Worm (Caenorhabditis elegans): ENCODE results near the gene Y25C1A.6.

Y25C1A.6 gene

DNA sequence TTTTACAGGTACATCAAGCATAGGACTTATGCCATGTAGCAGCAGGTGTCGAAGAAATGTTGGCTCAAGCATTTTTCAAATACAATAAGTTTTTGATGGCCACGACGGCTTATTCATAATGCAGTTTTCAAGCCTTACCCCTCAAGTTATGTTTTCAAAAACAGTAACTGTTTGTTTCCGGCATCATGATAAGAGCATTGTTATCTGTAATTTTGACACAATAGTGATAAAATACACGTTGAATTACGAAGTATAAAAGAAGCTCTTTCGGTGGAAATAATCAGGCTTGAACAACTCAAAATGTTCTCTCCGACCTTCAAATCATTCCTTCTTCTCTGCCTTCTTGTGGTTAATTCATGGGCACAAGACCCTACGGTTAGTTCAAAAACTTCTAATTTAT, 41.1 kb downstream of the Y25C1A.6 start, which contains the start of gene clec-121:
Gene clec-121, plus strand, starts transcription at position 301 of the 400 bp plus-strand sequence.
- TF ChIP-seq nhr-28 (tag; optimal IDR thresholded peaks at IDR 0.05) (no peak), snpc-4 (tag; optimal IDR thresholded peaks at IDR 0.05) (no peak), ctbp-1 (GFP tag; IDR thresholded peaks at IDR 0.05) (no peak), nhr-10 (tag; optimal IDR thresholded peaks at IDR 0.05) (no peak), aly-2 (tag; optimal IDR thresholded peaks at IDR 0.05) (no peak), mes-2 (tag; optimal IDR thresholded peaks at IDR 0.05; ENCODE audit: poor library complexity, severe bottlenecking) (no peak), ZK337.2 (GFP tag; IDR thresholded peaks at IDR 0.05) (no peak), arid-1 (GFP tag; conservative IDR thresholded peaks at IDR 0.05) (no peak), set-16 (GFP tag; IDR thresholded peaks at IDR 0.05) (no peak), ztf-11 (tag; optimal IDR thresholded peaks at IDR 0.05) (no peak), lin-15B (tag; optimal IDR thresholded peaks at IDR 0.05) (no peak), zfp-3 (GFP tag; conservative IDR thresholded peaks at IDR 0.05) (no peak), mep-1 (tag; optimal IDR thresholded peaks at IDR 0.05) (no peak), spr-3 (GFP tag; optimal IDR thresholded peaks at IDR 0.05) (no peak), nhr-11 (tag; optimal IDR thresholded peaks at IDR 0.05) (no peak), cey-2 (tag; optimal IDR thresholded peaks at IDR 0.05; ENCODE audit: borderline replicate concordance, insufficient read depth) (no peak), Y48G9A.11 (GFP tag; IDR thresholded peaks at IDR 0.05) (no peak), F26F4.8 (GFP tag; conservative IDR thresholded peaks at IDR 0.05) (no peak), T26A8.4 (GFP tag; IDR thresholded peaks at IDR 0.05) (no peak)

DNA sequence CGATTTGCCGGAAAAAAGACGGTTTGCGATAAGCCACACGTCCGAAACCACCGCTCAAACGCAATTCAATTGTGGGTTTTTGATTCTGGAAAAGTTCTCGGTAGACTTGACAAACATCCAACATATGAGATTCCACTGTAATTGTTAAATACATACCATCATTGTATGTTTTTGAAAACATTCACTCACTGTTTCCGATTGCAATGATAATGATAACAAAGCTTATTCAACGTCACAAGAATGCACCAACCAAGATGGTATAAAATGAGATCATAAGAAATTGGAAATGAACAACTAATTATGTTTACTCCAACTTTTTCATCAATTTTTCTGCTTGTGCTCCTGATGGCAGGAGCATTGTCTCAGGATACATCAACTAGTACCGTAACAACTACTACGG, 44.9 kb downstream of the Y25C1A.6 start, which contains the start of gene clec-122:
Gene clec-122, plus strand, starts transcription at position 301 of the 400 bp plus-strand sequence.
- TF ChIP-seq jun-1 (tag; optimal IDR thresholded peaks at IDR 0.05), result no peak
- TF ChIP-seq fos-1 (tag; optimal IDR thresholded peaks at IDR 0.05), result no peak
- TF ChIP-seq egl-27 (tag; optimal IDR thresholded peaks at IDR 0.05), result no peak
- TF ChIP-seq F44E2.7 (GFP tag; IDR thresholded peaks at IDR 0.05), result no peak
- no peak for TF ChIP-seq nhr-42 (GFP tag; IDR thresholded peaks at IDR 0.05)
- TF ChIP-seq zag-1 (tag; optimal IDR thresholded peaks at IDR 0.05), result no peak
- TF ChIP-seq ZK546.5 (tag; optimal IDR thresholded peaks at IDR 0.05), result no peak
- TF ChIP-seq lin-15B (tag; optimal IDR thresholded peaks at IDR 0.05), result no peak
- no peak for TF ChIP-seq saeg-2 (GFP tag; IDR thresholded peaks at IDR 0.05)
- TF ChIP-seq nhr-28 (tag; optimal IDR thresholded peaks at IDR 0.05), result no peak
- no peak for TF ChIP-seq T26A8.4 (GFP tag; IDR thresholded peaks at IDR 0.05)
- no peak for TF ChIP-seq mxl-3 (GFP tag; optimal IDR thresholded peaks at IDR 0.05)
- TF ChIP-seq nhr-76 (tag; optimal IDR thresholded peaks at IDR 0.05), result no peak
- no peak for TF ChIP-seq unc-130 (GFP tag; optimal IDR thresholded peaks at IDR 0.05)
- no peak for TF ChIP-seq tag-97 (GFP tag; IDR thresholded peaks at IDR 0.05)
- TF ChIP-seq madf-9 (GFP tag; conservative IDR thresholded peaks at IDR 0.05), result no peak
- TF ChIP-seq dmd-9 (GFP tag; IDR thresholded peaks at IDR 0.05), result no peak
- TF ChIP-seq dmd-6 (GFP tag; IDR thresholded peaks at IDR 0.05), result no peak
- TF ChIP-seq ceh-44 (GFP tag; IDR thresholded peaks at IDR 0.05), result no peak
- TF ChIP-seq T20F7.1 (GFP tag; optimal IDR thresholded peaks at IDR 0.05), result no peak

ce11 chrII:3108101-3108500, 47.2 kb downstream of the Y25C1A.6 start:
- TF ChIP-seq mep-1 (tag; optimal IDR thresholded peaks at IDR 0.05) (no peak), set-16 (GFP tag; IDR thresholded peaks at IDR 0.05) (peak; percentile 94), egl-43 (GFP tag; IDR thresholded peaks at IDR 0.05) (0 out of 2 replicates have a peak, but pooled peaks have one; percentile 16), nhr-41 (GFP tag; IDR thresholded peaks at IDR 0.05) (no peak), F26F4.8 (GFP tag; conservative IDR thresholded peaks at IDR 0.05) (peak; percentile 55; the same call in 1 of the 2 replicates), nhr-28 (tag; optimal IDR thresholded peaks at IDR 0.05) (no peak), mxl-3 (GFP tag; optimal IDR thresholded peaks at IDR 0.05) (no peak), dmd-8 (GFP tag; IDR thresholded peaks at IDR 0.05) (no peak), hif-1 (tag; optimal IDR thresholded peaks at IDR 0.05) (no peak), pha-4 (GFP tag; IDR thresholded peaks at IDR 0.05) (no peak), pha-4 (tag; optimal IDR thresholded peaks at IDR 0.05) (no peak)
